Fruit fly (Drosophila melanogaster) whole organism, embryonic: ENCODE data around the gene Obp19a.
A peak's percentile ranks its signal among the peaks of the same experiment; 100 is the strongest.

Experiments
- BEAF-32 ChIP-seq: fragments of 200-800 bp; sonication (Bioruptor generic); optimal IDR thresholded peaks from 3 replicates; lab custom pipeline; 2017; ENCODE audit warnings: missing biosample characterization, missing genetic modification characterization, mild to moderate bottlenecking, moderate library complexity, missing genetic modification reagents
- Bgb ChIP-seq: fragments of 200-800 bp; sonication (Bioruptor generic); IDR thresholded peaks from 2 replicates; pipeline ENCODE4 v1.3.6; 2022; ENCODE audit warnings: missing biosample characterization, missing genetic modification characterization; ENCODE audit not compliant: partially characterized antibody
- CG1024 ChIP-seq: fragments of 200-800 bp; sonication (Bioruptor generic); IDR thresholded peaks from 2 replicates; pipeline ENCODE4 v1.3.6; 2022; ENCODE audit warnings: missing biosample characterization, missing genetic modification characterization
- CG10267 ChIP-seq: fragments of 200-800 bp; sonication (Bioruptor generic); optimal IDR thresholded peaks from 2 replicates; lab custom pipeline; 2018; ENCODE audit warnings: missing biosample characterization, mild to moderate bottlenecking, missing genetic modification characterization, moderate library complexity
- CG10366 ChIP-seq: fragments of 200-800 bp; sonication (Bioruptor generic); IDR thresholded peaks from 2 replicates; pipeline ENCODE4 v1.3.6; 2022; ENCODE audit warnings: missing biosample characterization, missing genetic modification characterization
- CG11560 ChIP-seq: fragments of 200-800 bp; sonication (Bioruptor generic); IDR thresholded peaks from 3 replicates; pipeline ENCODE4 v1.3.6; 2022; ENCODE audit warnings: missing biosample characterization, missing genetic modification characterization
- CG13287 ChIP-seq: fragments of 200-800 bp; sonication (Bioruptor generic); IDR thresholded peaks from 2 replicates; pipeline ENCODE4 v1.3.6; 2022; ENCODE audit warnings: missing biosample characterization, missing genetic modification characterization; ENCODE audit not compliant: partially characterized antibody
- CG13624 ChIP-seq: fragments of 200-800 bp; sonication (Bioruptor generic); optimal IDR thresholded peaks from 2 replicates; lab custom pipeline; 2016; ENCODE audit warnings: missing biosample characterization, missing genetic modification characterization
- CG14050 ChIP-seq: fragments of 200-800 bp; sonication (Bioruptor generic); IDR thresholded peaks from 3 replicates; pipeline ENCODE4 v1.3.6; 2022; ENCODE audit warnings: missing biosample characterization, missing genetic modification characterization
- CG14860 ChIP-seq: fragments of 200-800 bp; sonication (Bioruptor generic); IDR thresholded peaks from 3 replicates; pipeline ENCODE4 v1.3.6; 2022; ENCODE audit warnings: missing biosample characterization, missing genetic modification characterization; ENCODE audit not compliant: partially characterized antibody
- CG16813 ChIP-seq: fragments of 200-800 bp; sonication (Bioruptor generic); IDR thresholded peaks from 3 replicates; pipeline ENCODE4 v1.3.6; 2022; ENCODE audit warnings: missing biosample characterization, missing genetic modification characterization; ENCODE audit not compliant: partially characterized antibody
- CG2678 ChIP-seq: fragments of 200-800 bp; sonication (Bioruptor generic); optimal IDR thresholded peaks from 3 replicates; lab custom pipeline; 2019; ENCODE audit warnings: missing biosample characterization, mild to moderate bottlenecking, missing genetic modification characterization, moderate library complexity
- CG31224 ChIP-seq: fragments of 200-800 bp; sonication (Bioruptor generic); IDR thresholded peaks from 2 replicates; pipeline ENCODE4 v1.3.6; 2022; ENCODE audit warnings: missing biosample characterization, missing genetic modification characterization
- CG3838 ChIP-seq: fragments of 200-800 bp; sonication (Bioruptor generic); optimal IDR thresholded peaks from 3 replicates; lab custom pipeline; 2016; ENCODE audit warnings: missing biosample characterization, missing genetic modification characterization
- CG4424 ChIP-seq: fragments of 200-800 bp; sonication (Bioruptor generic); optimal IDR thresholded peaks from 3 replicates; lab custom pipeline; 2016; ENCODE audit warnings: missing biosample characterization, missing genetic modification characterization
- CG4854 ChIP-seq: fragments of 200-800 bp; sonication (Bioruptor generic); optimal IDR thresholded peaks from 2 replicates; lab custom pipeline; 2016; ENCODE audit warnings: missing biosample characterization, missing genetic modification characterization, inconsistent platforms
- CG7963 ChIP-seq: fragments of 200-800 bp; sonication (Bioruptor generic); IDR thresholded peaks from 3 replicates; pipeline ENCODE4 v1.3.6; 2022; ENCODE audit warnings: missing biosample characterization, missing genetic modification characterization; ENCODE audit not compliant: partially characterized antibody
- CG8281 ChIP-seq: fragments of 200-800 bp; sonication (Bioruptor generic); optimal IDR thresholded peaks from 2 replicates; lab custom pipeline; 2018; ENCODE audit warnings: missing biosample characterization, mild to moderate bottlenecking, missing genetic modification characterization, moderate library complexity
- D19B ChIP-seq: fragments of 200-800 bp; sonication (Bioruptor generic); optimal IDR thresholded peaks from 2 replicates; lab custom pipeline; 2017; ENCODE audit warnings: missing biosample characterization, mild to moderate bottlenecking, missing genetic modification characterization
- Dll ChIP-seq: fragments of 200-800 bp; sonication (Bioruptor generic); IDR thresholded peaks from 4 replicates; pipeline ENCODE4 v1.3.6; 2022; ENCODE audit warnings: missing biosample characterization, missing genetic modification characterization; ENCODE audit not compliant: partially characterized antibody
- Dp ChIP-seq: fragments of 200-800 bp; sonication (Bioruptor generic); optimal IDR thresholded peaks from 2 replicates; lab custom pipeline; 2018; ENCODE audit warnings: missing biosample characterization, mild to moderate bottlenecking, missing genetic modification characterization, moderate library complexity
- Dref ChIP-seq: fragments of 200-800 bp; sonication (Bioruptor generic); IDR thresholded peaks from 2 replicates; pipeline ENCODE4 v1.3.6; 2022; ENCODE audit warnings: missing biosample characterization, missing genetic modification characterization
- E2f2 ChIP-seq: fragments of 200-800 bp; sonication (Bioruptor generic); IDR thresholded peaks from 2 replicates; pipeline ENCODE4 v1.3.6; 2022; ENCODE audit warnings: missing biosample characterization, missing genetic modification characterization
- HLH54F ChIP-seq: fragments of 200-800 bp; sonication (Bioruptor generic); optimal IDR thresholded peaks from 3 replicates; lab custom pipeline; 2016; ENCODE audit warnings: missing biosample characterization, missing genetic modification characterization
- HLHmδ ChIP-seq: fragments of 200-800 bp; sonication (Bioruptor generic); optimal IDR thresholded peaks from 2 replicates; lab custom pipeline; 2018; ENCODE audit warnings: missing biosample characterization, mild to moderate bottlenecking, missing genetic modification characterization, moderate library complexity
- Hr51 ChIP-seq, 2 experiments: fragments of 200-800 bp; sonication (Bioruptor generic); optimal IDR thresholded peaks; 2 replicates in 1 of 2; 3 replicates in 1 of 2; lab custom pipeline; 2016 to 2018; ENCODE audit warnings: missing biosample characterization in 2 of 2, missing genetic modification characterization in 2 of 2, mild to moderate bottlenecking in 1 of 2, moderate library complexity in 1 of 2
- Scr ChIP-seq: fragments of 200-800 bp; sonication (Bioruptor generic); IDR thresholded peaks from 2 replicates; pipeline ENCODE4 v1.3.6; 2022; ENCODE audit warnings: missing biosample characterization, missing genetic modification characterization; ENCODE audit not compliant: partially characterized antibody
- Six4 ChIP-seq: fragments of 200-800 bp; sonication (Bioruptor generic); optimal IDR thresholded peaks from 2 replicates; lab custom pipeline; 2016; ENCODE audit warnings: missing biosample characterization, missing genetic modification characterization
- Trl ChIP-seq, 3 experiments: fragments of >200 bp in 2 of 3; fragments of 200-800 bp in 1 of 3; sonication (Bioruptor generic) in 1 of 3; optimal IDR thresholded peaks; 2 replicates in 1 of 3; 3 replicates in 2 of 3; lab custom pipeline; 2016 to 2017; ENCODE audit warnings: missing biosample characterization in 1 of 3, missing genetic modification characterization in 1 of 3
- YL-1 ChIP-seq: fragments of 200-800 bp; sonication (Bioruptor generic); optimal IDR thresholded peaks from 3 replicates; lab custom pipeline; 2017; ENCODE audit warnings: missing biosample characterization, mild to moderate bottlenecking, missing genetic modification characterization
- ash1 ChIP-seq: fragments of 200-800 bp; sonication (Bioruptor generic); optimal IDR thresholded peaks from 2 replicates; lab custom pipeline; 2018; ENCODE audit warnings: missing biosample characterization, mild to moderate bottlenecking, missing genetic modification characterization
- ato ChIP-seq: fragments of 200-800 bp; sonication (Bioruptor generic); IDR thresholded peaks from 2 replicates; pipeline ENCODE4 v1.3.6; 2022; ENCODE audit warnings: missing biosample characterization, missing genetic modification characterization; ENCODE audit not compliant: partially characterized antibody
- bbx ChIP-seq: fragments of 200-800 bp; sonication (Bioruptor generic); IDR thresholded peaks from 2 replicates; pipeline ENCODE4 v1.3.6; 2022; ENCODE audit warnings: missing biosample characterization, missing genetic modification characterization; ENCODE audit not compliant: partially characterized antibody
- chif ChIP-seq, 2 experiments: fragments of 200-800 bp; sonication (Bioruptor generic); optimal IDR thresholded peaks; 3 replicates each; lab custom pipeline; 2016; ENCODE audit warnings: missing biosample characterization in 2 of 2, missing genetic modification characterization in 2 of 2
- crc ChIP-seq: fragments of 200-800 bp; sonication (Bioruptor generic); optimal IDR thresholded peaks from 2 replicates; lab custom pipeline; 2016; ENCODE audit warnings: missing biosample characterization, missing genetic modification characterization
- ftz-f1 ChIP-seq: fragments of 200-800 bp; sonication (Bioruptor generic); optimal IDR thresholded peaks from 2 replicates; lab custom pipeline; 2016; ENCODE audit warnings: missing biosample characterization, missing genetic modification characterization
- gfzf ChIP-seq: fragments of 200-800 bp; sonication (Bioruptor generic); optimal IDR thresholded peaks from 2 replicates; lab custom pipeline; 2016; ENCODE audit warnings: missing biosample characterization, mild to moderate bottlenecking, missing genetic modification characterization, moderate library complexity
- ken ChIP-seq: fragments of 200-800 bp; sonication (Bioruptor generic); IDR thresholded peaks from 3 replicates; pipeline ENCODE4 v1.3.6; 2022; ENCODE audit warnings: missing biosample characterization, missing genetic modification characterization
- kni ChIP-seq: fragments of 200-800 bp; sonication (Bioruptor generic); optimal IDR thresholded peaks from 3 replicates; lab custom pipeline; 2017; ENCODE audit warnings: mild to moderate bottlenecking, missing biosample characterization, missing genetic modification reagents, missing genetic modification characterization
- maf-S ChIP-seq: fragments of 200-800 bp; sonication (Bioruptor generic); optimal IDR thresholded peaks from 2 replicates; lab custom pipeline; 2016; ENCODE audit warnings: missing biosample characterization, missing genetic modification characterization
- nerfin-2 ChIP-seq: fragments of 200-800 bp; sonication (Bioruptor generic); IDR thresholded peaks from 2 replicates; pipeline ENCODE4 v1.3.6; 2022; ENCODE audit warnings: missing biosample characterization, missing genetic modification characterization; ENCODE audit not compliant: partially characterized antibody
- oc ChIP-seq: fragments of 200-800 bp; sonication (Bioruptor generic); optimal IDR thresholded peaks from 2 replicates; lab custom pipeline; 2018; ENCODE audit warnings: missing biosample characterization, mild to moderate bottlenecking, missing genetic modification characterization, moderate library complexity
- pzg ChIP-seq: fragments of 200-800 bp; sonication (Bioruptor generic); optimal IDR thresholded peaks from 3 replicates; lab custom pipeline; 2018; ENCODE audit warnings: missing biosample characterization, mild to moderate bottlenecking, missing genetic modification characterization, moderate library complexity
- sens ChIP-seq: fragments of 200-800 bp; sonication (Bioruptor generic); peaks from one replicate; lab custom pipeline; 2016; ENCODE audit warnings: missing biosample characterization, missing genetic modification characterization
- stwl ChIP-seq: fragments of 200-800 bp; sonication (Bioruptor generic); optimal IDR thresholded peaks from 3 replicates; lab custom pipeline; 2018; ENCODE audit warnings: missing biosample characterization, mild to moderate bottlenecking, missing genetic modification characterization, moderate library complexity
- tna ChIP-seq: fragments of 200-800 bp; sonication (Bioruptor generic); IDR thresholded peaks from 2 replicates; pipeline ENCODE4 v1.3.6; 2022; ENCODE audit warnings: missing biosample characterization, missing genetic modification characterization; ENCODE audit not compliant: partially characterized antibody
- yki ChIP-seq: fragments of >200 bp; optimal IDR thresholded peaks from 3 replicates; lab custom pipeline; 2018
- zen2 ChIP-seq: fragments of 200-800 bp; sonication (Bioruptor generic); IDR thresholded peaks from 3 replicates; pipeline ENCODE4 v1.3.6; 2022; ENCODE audit warnings: missing biosample characterization, missing genetic modification characterization; ENCODE audit not compliant: partially characterized antibody
- zfh1 ChIP-seq: fragments of 200-800 bp; sonication (Bioruptor generic); IDR thresholded peaks from 3 replicates; pipeline ENCODE4 v1.3.6; 2022; ENCODE audit warnings: missing biosample characterization, missing genetic modification characterization

Gene Obp19a

dm6 chrX:20389633-20390032 is 25.9 kb upstream of the Obp19a start (continued):
- TF ChIP-seq CG1024 (no peak), CG16813 (peak; percentile 78), D19B (GFP tag; lab: Kevin White, UChicago) (peak; percentile 16), ash1 (GFP tag; lab: Kevin White, UChicago) (no peak), chif (GFP tag; optimal IDR thresholded peaks at IDR 0.05; lab: Kevin White, UChicago) (no peak), gfzf (GFP tag; lab: Kevin White, UChicago) (no peak), CG10267 (no peak), CG11560 (peak; percentile 95), ken (GFP tag; lab: Robert Waterston, UW) (no peak), Dll (GFP tag; lab: Robert Waterston, UW) (peak; percentile 30; the same call in 1 of the 4 replicates), kni (GFP tag; lab: Kevin White, UChicago) (no peak), tna (peak; percentile 44; the same call in 1 of the 2 replicates), ftz-f1 (GFP tag; lab: Kevin White, UChicago) (no peak), CG10366 (GFP tag; lab: Robert Waterston, UW) (no peak), CG31224 (GFP tag; lab: Robert Waterston, UW) (no peak), yki (no peak), E2f2 (peak; percentile 78), ato (GFP tag; lab: Robert Waterston, UW) (no peak), stwl (peak; percentile 32), crc (no peak), CG13624 (no peak), CG8281 (tag; lab: Kevin White, UChicago) (no peak), CG14860 (GFP tag; lab: Robert Waterston, UW) (peak; percentile 73), CG14050 (GFP tag; lab: Robert Waterston, UW) (no peak), zfh1 (GFP tag; lab: Robert Waterston, UW) (no peak), CG13287 (peak; percentile 22; the same call in 1 of the 2 replicates), pzg (GFP tag; lab: Kevin White, UChicago) (peak; percentile 21), CG4424 (no peak), zen2 (GFP tag; lab: Robert Waterston, UW) (no peak), CG2678 (no peak), Trl (optimal IDR thresholded peaks at IDR 0.05; lab: Kevin White, UChicago) (no peak), Trl (GFP tag; optimal IDR thresholded peaks at IDR 0.05; lab: Kevin White, UChicago) (no peak), Six4 (GFP tag; lab: Kevin White, UChicago) (no peak), CG7963 (GFP tag; lab: Robert Waterston, UW) (0 out of 3 replicates have a peak, but pooled peaks have one; percentile 42), CG3838 (GFP tag; lab: Kevin White, UChicago) (no peak), nerfin-2 (GFP tag; lab: Robert Waterston, UW) (peak; percentile 45; the same call in 1 of the 2 replicates), maf-S (GFP tag; lab: Kevin White, UChicago) (no peak), Hr51 (GFP tag; optimal IDR thresholded peaks at IDR 0.05; lab: Kevin White, UChicago) (no peak), CG4854 (GFP tag; lab: Kevin White, UChicago) (no peak), Bgb (GFP tag; lab: Robert Waterston, UW) (peak; percentile 30; the same call in 1 of the 2 replicates), HLH54F (GFP tag; lab: Kevin White, UChicago) (no peak), bbx (GFP tag; lab: Robert Waterston, UW) (peak; percentile 33), YL-1 (GFP tag; lab: Kevin White, UChicago) (no peak), BEAF-32 (GFP tag; lab: Kevin White, UChicago) (peak; percentile 26), Scr (GFP tag; lab: Robert Waterston, UW) (peak; percentile 48), HLHmδ (GFP tag; lab: Kevin White, UChicago) (no peak), oc (tag; lab: Kevin White, UChicago) (no peak), Dp (GFP tag; lab: Kevin White, UChicago) (peak; percentile 66), sens (GFP tag; lab: Kevin White, UChicago) (peak; percentile 11), Dref (GFP tag; lab: Robert Waterston, UW) (peak; percentile 63)
